Worm (Caenorhabditis elegans) whole organism, late embryonic: ENCODE measurements around the gene W06E11.1.

Experiments used
- C08G9.2 ChIP-seq: sonication (generic microtip); optimal IDR thresholded peaks from 2 replicates; lab custom pipeline; 2016; ENCODE audit warnings: mild to moderate bottlenecking, missing genetic modification characterization, moderate library complexity, missing compliant biosample characterization
- ceh-18 ChIP-seq: sonication (generic microtip); optimal IDR thresholded peaks from 2 replicates; lab custom pipeline; 2016; ENCODE audit warnings: missing genetic modification characterization, missing compliant biosample characterization
- ceh-24 ChIP-seq: sonication (generic microtip); optimal IDR thresholded peaks from 2 replicates; lab custom pipeline; 2016; ENCODE audit warnings: mild to moderate bottlenecking, missing genetic modification characterization, missing compliant biosample characterization
- ceh-30 ChIP-seq: fragments of 150-350 bp; optimal IDR thresholded peaks from 2 replicates; lab custom pipeline; 2014; ENCODE audit warnings: missing biosample characterization, missing genetic modification characterization
- ceh-34 ChIP-seq: sonication (generic microtip); optimal IDR thresholded peaks from 2 replicates; lab custom pipeline; 2016; ENCODE audit warnings: mild to moderate bottlenecking, missing genetic modification characterization, missing compliant biosample characterization
- ceh-48 ChIP-seq: sonication (generic microtip); optimal IDR thresholded peaks from 2 replicates; lab custom pipeline; 2016; ENCODE audit warnings: missing genetic modification characterization, inconsistent platforms, missing compliant biosample characterization
- dmd-4 ChIP-seq: sonication (generic microtip); optimal IDR thresholded peaks from 2 replicates; lab custom pipeline; 2016; ENCODE audit warnings: borderline replicate concordance, missing genetic modification characterization, missing compliant biosample characterization
- hlh-8 ChIP-seq: sonication (generic microtip); optimal IDR thresholded peaks from 2 replicates; lab custom pipeline; 2016; ENCODE audit warnings: missing genotype, missing genetic modification characterization, missing compliant biosample characterization
- lin-11 ChIP-seq: fragments of 200-800 bp; sonication (Bioruptor generic); optimal IDR thresholded peaks from 2 replicates; lab custom pipeline; 2018; ENCODE audit warnings: mild to moderate bottlenecking, missing genetic modification characterization, missing compliant biosample characterization
- nfya-1 ChIP-seq: sonication (generic microtip); optimal IDR thresholded peaks from 2 replicates; lab custom pipeline; 2017; ENCODE audit warnings: missing genetic modification characterization, mild to moderate bottlenecking, missing compliant biosample characterization, antibody characterized with exemption, moderate library complexity
- nhr-11 ChIP-seq: fragments of 150-350 bp; optimal IDR thresholded peaks from 2 replicates; lab custom pipeline; 2014; ENCODE audit warnings: missing biosample characterization, missing genetic modification characterization
- pag-3 ChIP-seq: sonication (generic microtip); optimal IDR thresholded peaks from 2 replicates; lab custom pipeline; 2016; ENCODE audit warnings: missing compliant biosample characterization, missing genetic modification characterization, borderline replicate concordance
- pqm-1 ChIP-seq: sonication (generic microtip); optimal IDR thresholded peaks from 2 replicates; lab custom pipeline; 2016; ENCODE audit warnings: missing genetic modification characterization, missing compliant biosample characterization
- sdc-2 ChIP-seq: sonication (generic microtip); optimal IDR thresholded peaks from 2 replicates; lab custom pipeline; 2016; ENCODE audit warnings: missing genotype, missing genetic modification characterization, missing compliant biosample characterization

DNA sequence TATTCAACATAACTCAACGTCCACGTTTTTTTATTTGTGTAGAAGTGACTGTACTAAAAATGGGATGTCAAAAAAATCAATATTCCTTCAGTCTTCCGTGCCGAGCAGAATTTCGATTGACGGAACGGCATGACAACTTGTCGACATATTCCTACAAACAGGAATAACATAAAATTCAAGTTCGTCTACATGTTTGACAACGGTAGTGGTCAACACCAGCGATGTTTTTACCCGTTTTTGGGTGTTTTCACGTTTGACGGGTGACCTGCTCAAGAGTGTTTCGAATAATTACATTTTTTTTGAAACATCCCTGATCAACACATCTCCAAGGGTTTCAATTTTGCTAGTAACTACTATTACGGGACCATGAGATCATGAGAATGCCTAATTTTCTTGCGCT is 50.1 kb downstream of the W06E11.1 start, which contains the start of gene W02B3.7:
- TF ChIP-seq ceh-18, result no peak
- TF ChIP-seq lin-11, result no peak
- no peak for TF ChIP-seq dmd-4 (tag; lab: Kevin White, UChicago)
- TF ChIP-seq sdc-2 (tag; lab: Kevin White, UChicago), result no peak
- TF ChIP-seq pag-3, result no peak
- no peak for TF ChIP-seq pqm-1 (tag; lab: Kevin White, UChicago)
- no peak for TF ChIP-seq ceh-48 (tag; lab: Kevin White, UChicago)
- no peak for TF ChIP-seq ceh-24 (tag; lab: Kevin White, UChicago)
- no peak for TF ChIP-seq C08G9.2 (tag; lab: Kevin White, UChicago)
- TF ChIP-seq nhr-11 (tag; lab: Kevin White, UChicago), result no peak
- no peak for TF ChIP-seq nfya-1 (tag; lab: Kevin White, UChicago)
- no peak for TF ChIP-seq hlh-8 (tag; lab: Kevin White, UChicago)
- TF ChIP-seq ceh-34 (tag; lab: Kevin White, UChicago), result no peak
- no peak for TF ChIP-seq ceh-30
